Worm (Caenorhabditis elegans) whole organism, L3 larva: Measurements from ENCODE around the gene dgk-4.

Experiments
- R02D3.7 ChIP-seq: fragments of 150-350 bp; optimal IDR thresholded peaks from 2 replicates; lab custom pipeline; 2014; ENCODE audit warnings: missing biosample characterization, missing genetic modification characterization
- ama-1 ChIP-seq: fragments of 150-350 bp; optimal IDR thresholded peaks from 2 replicates; lab custom pipeline; 2018
- ceh-28 ChIP-seq: fragments of 150-350 bp; optimal IDR thresholded peaks from 2 replicates; lab custom pipeline; 2014; ENCODE audit warnings: missing biosample characterization, missing genetic modification reagents, missing genetic modification characterization
- ceh-82 ChIP-seq: fragments of 150-350 bp; optimal IDR thresholded peaks from 2 replicates; lab custom pipeline; 2014; ENCODE audit warnings: missing biosample characterization, missing genetic modification characterization
- ceh-9 ChIP-seq: sonication (generic microtip); optimal IDR thresholded peaks from 2 replicates; lab custom pipeline; 2018; ENCODE audit warnings: missing biosample characterization, missing genetic modification characterization
- fkh-10 ChIP-seq: sonication (generic microtip); optimal IDR thresholded peaks from 2 replicates; lab custom pipeline; 2017; ENCODE audit warnings: missing biosample characterization, missing genetic modification reagents, missing genetic modification characterization
- lin-15B ChIP-seq: fragments of 150-350 bp; optimal IDR thresholded peaks from 2 replicates; lab custom pipeline; 2014; ENCODE audit warnings: missing biosample characterization, missing genetic modification characterization
- lin-39 ChIP-seq: fragments of 150-350 bp; optimal IDR thresholded peaks from 2 replicates; lab custom pipeline; 2018; ENCODE audit warnings: missing biosample characterization, missing genetic modification reagents, missing genetic modification characterization
- nhr-76 ChIP-seq: fragments of 150-350 bp; sonication (generic microtip); optimal IDR thresholded peaks from 5 replicates; lab custom pipeline; 2014; ENCODE audit warnings: missing biosample characterization, missing genetic modification characterization
- pqm-1 ChIP-seq: fragments of 150-350 bp; optimal IDR thresholded peaks from 2 replicates; lab custom pipeline; 2017; ENCODE audit warnings: missing biosample characterization, missing genetic modification characterization, inconsistent platforms
- sea-2 ChIP-seq: fragments of 150-350 bp; sonication (generic microtip); optimal IDR thresholded peaks from 4 replicates; lab custom pipeline; 2014; ENCODE audit warnings: missing biosample characterization, missing genetic modification reagents, missing genetic modification characterization
- tbx-2 ChIP-seq: sonication (generic microtip); optimal IDR thresholded peaks from 2 replicates; lab custom pipeline; 2016; ENCODE audit warnings: mild to moderate bottlenecking, missing genetic modification characterization, missing compliant biosample characterization

ce11 chrIV:8665778-8666177, 34.6 kb downstream of the dgk-4 start:
- TF ChIP-seq tbx-2 (tag; lab: Kevin White, UChicago): no peak
- no peak for TF ChIP-seq nhr-76
- no peak for TF ChIP-seq ama-1 (lab: Kevin White, UChicago)
- TF ChIP-seq pqm-1 (tag; lab: Kevin White, UChicago): no peak
- TF ChIP-seq ceh-9 (tag; lab: Kevin White, UChicago): no peak
- TF ChIP-seq fkh-10: no peak
- no peak for TF ChIP-seq ceh-82 (tag; lab: Kevin White, UChicago)
- TF ChIP-seq lin-15B (tag; lab: Kevin White, UChicago): no peak
- no peak for TF ChIP-seq lin-39 (tag; lab: Kevin White, UChicago)
- no peak for TF ChIP-seq sea-2 (GFP tag; lab: Kevin White, UChicago)
- TF ChIP-seq R02D3.7 (tag; lab: Kevin White, UChicago): peak; percentile 79
- TF ChIP-seq ceh-28 (tag; lab: Kevin White, UChicago): no peak
